Fruit fly (Drosophila melanogaster): ENCODE measurements around the gene lva.

dm6 chrX:4010835-4011234, 45.7 kb upstream of the lva start:
- TF ChIP-seq CG9948 (tag; optimal IDR thresholded peaks at IDR 0.05) (peak; percentile 34), CG15710 (tag; optimal IDR thresholded peaks at IDR 0.05) (peak; percentile 47), rn (GFP tag; IDR thresholded peaks at IDR 0.05) (no peak), CG32121 (GFP tag; IDR thresholded peaks at IDR 0.05) (no peak), fd96Ca (GFP tag; IDR thresholded peaks at IDR 0.05) (no peak), D1 (tag; optimal IDR thresholded peaks at IDR 0.05) (no peak), CG8301 (tag; optimal IDR thresholded peaks at IDR 0.05) (no peak)
